Fruit fly (Drosophila melanogaster) whole organism, embryonic: ENCODE data around the gene Glyat.
"Not testable (repeated sequence)": the region's sequence is repeated elsewhere in the genome, so short reads cannot be mapped to it uniquely, and the experiment has no call there.

Experiments
- BEAF-32 ChIP-seq: fragments of 200-800 bp; sonication (Bioruptor generic); optimal IDR thresholded peaks from 3 replicates; lab custom pipeline; 2017; ENCODE audit warnings: missing biosample characterization, missing genetic modification characterization, mild to moderate bottlenecking, moderate library complexity, missing genetic modification reagents
- CG10543 ChIP-seq: fragments of 200-800 bp; sonication (Bioruptor generic); optimal IDR thresholded peaks from 3 replicates; lab custom pipeline; 2017; ENCODE audit warnings: missing biosample characterization, mild to moderate bottlenecking, missing genetic modification characterization, moderate library complexity
- CG12391 ChIP-seq: fragments of 200-800 bp; sonication (Bioruptor generic); optimal IDR thresholded peaks from 3 replicates; lab custom pipeline; 2018; ENCODE audit warnings: missing biosample characterization, mild to moderate bottlenecking, missing genetic modification characterization, moderate library complexity
- CG13775 ChIP-seq: fragments of 200-800 bp; sonication (Bioruptor generic); optimal IDR thresholded peaks from 3 replicates; lab custom pipeline; 2017; ENCODE audit warnings: missing biosample characterization, mild to moderate bottlenecking, missing genetic modification characterization
- CG14014 ChIP-seq: fragments of 200-800 bp; sonication (Bioruptor generic); IDR thresholded peaks from 2 replicates; pipeline ENCODE4 v1.3.6; 2022; ENCODE audit warnings: missing biosample characterization, missing genetic modification characterization
- CG16813 ChIP-seq: fragments of 200-800 bp; sonication (Bioruptor generic); IDR thresholded peaks from 3 replicates; pipeline ENCODE4 v1.3.6; 2022; ENCODE audit warnings: missing biosample characterization, missing genetic modification characterization; ENCODE audit not compliant: partially characterized antibody
- CG2116 ChIP-seq: fragments of 200-800 bp; sonication (Bioruptor generic); optimal IDR thresholded peaks from 3 replicates; lab custom pipeline; 2018; ENCODE audit warnings: missing biosample characterization, mild to moderate bottlenecking, missing genetic modification characterization
- CG30403 ChIP-seq: fragments of 200-800 bp; sonication (Bioruptor generic); optimal IDR thresholded peaks from 3 replicates; lab custom pipeline; 2016; ENCODE audit warnings: missing biosample characterization, missing genetic modification characterization
- CG33557 ChIP-seq: fragments of 200-800 bp; sonication (Bioruptor generic); optimal IDR thresholded peaks from 2 replicates; lab custom pipeline; 2019; ENCODE audit warnings: missing biosample characterization, mild to moderate bottlenecking, missing genetic modification characterization, moderate library complexity
- CG3407 ChIP-seq: fragments of 200-800 bp; sonication (Bioruptor generic); optimal IDR thresholded peaks from 2 replicates; lab custom pipeline; 2018; ENCODE audit warnings: missing biosample characterization, mild to moderate bottlenecking, missing genetic modification characterization
- CG3838 ChIP-seq: fragments of 200-800 bp; sonication (Bioruptor generic); optimal IDR thresholded peaks from 3 replicates; lab custom pipeline; 2016; ENCODE audit warnings: missing biosample characterization, missing genetic modification characterization
- CG4404 ChIP-seq: fragments of 200-800 bp; sonication (Bioruptor generic); IDR thresholded peaks from 2 replicates; pipeline ENCODE4 v1.3.6; 2022; ENCODE audit warnings: missing biosample characterization, missing genetic modification characterization
- CG4617 ChIP-seq: fragments of 200-800 bp; sonication (Bioruptor generic); optimal IDR thresholded peaks from 3 replicates; lab custom pipeline; 2016; ENCODE audit warnings: missing biosample characterization, missing genetic modification characterization, borderline replicate concordance
- CG6175 ChIP-seq: fragments of 200-800 bp; sonication (Bioruptor generic); IDR thresholded peaks from 3 replicates; pipeline ENCODE4 v1.3.6; 2022; ENCODE audit warnings: missing biosample characterization, missing genetic modification characterization
- CG8089 ChIP-seq: fragments of 200-800 bp; sonication (Bioruptor generic); optimal IDR thresholded peaks from 3 replicates; lab custom pipeline; 2016; ENCODE audit warnings: missing biosample characterization, missing genetic modification characterization
- CG8924 ChIP-seq: fragments of 200-800 bp; optimal IDR thresholded peaks from 3 replicates; lab custom pipeline; 2019; ENCODE audit warnings: missing biosample characterization, mild to moderate bottlenecking, missing genetic modification characterization, moderate library complexity
- CG9215 ChIP-seq: fragments of 200-800 bp; sonication (Bioruptor generic); IDR thresholded peaks from 2 replicates; pipeline ENCODE4 v1.3.6; 2022; ENCODE audit warnings: missing biosample characterization, missing genetic modification characterization
- CG9817 ChIP-seq: fragments of 200-800 bp; sonication (Bioruptor generic); optimal IDR thresholded peaks from 2 replicates; lab custom pipeline; 2018; ENCODE audit warnings: missing biosample characterization, mild to moderate bottlenecking, missing genetic modification characterization, moderate library complexity
- Dek ChIP-seq: fragments of 200-800 bp; sonication (Bioruptor generic); optimal IDR thresholded peaks from 3 replicates; lab custom pipeline; 2019; ENCODE audit warnings: missing biosample characterization, mild to moderate bottlenecking, missing genetic modification characterization, moderate library complexity
- Dp ChIP-seq: fragments of 200-800 bp; sonication (Bioruptor generic); optimal IDR thresholded peaks from 2 replicates; lab custom pipeline; 2018; ENCODE audit warnings: missing biosample characterization, mild to moderate bottlenecking, missing genetic modification characterization, moderate library complexity
- HLHmδ ChIP-seq: fragments of 200-800 bp; sonication (Bioruptor generic); optimal IDR thresholded peaks from 2 replicates; lab custom pipeline; 2018; ENCODE audit warnings: missing biosample characterization, mild to moderate bottlenecking, missing genetic modification characterization, moderate library complexity
- HmgZ ChIP-seq: fragments of 200-800 bp; sonication (Bioruptor generic); optimal IDR thresholded peaks from 2 replicates; lab custom pipeline; 2018; ENCODE audit warnings: missing biosample characterization, mild to moderate bottlenecking, missing genetic modification characterization
- Mad ChIP-seq: fragments of 200-800 bp; sonication (Bioruptor generic); optimal IDR thresholded peaks from 2 replicates; lab custom pipeline; 2016; ENCODE audit warnings: missing biosample characterization, missing genetic modification characterization
- NC2α ChIP-seq: fragments of 200-800 bp; sonication (Bioruptor generic); optimal IDR thresholded peaks from 2 replicates; lab custom pipeline; 2016; ENCODE audit warnings: missing biosample characterization, missing genetic modification characterization
- Six4 ChIP-seq: fragments of 200-800 bp; sonication (Bioruptor generic); optimal IDR thresholded peaks from 2 replicates; lab custom pipeline; 2016; ENCODE audit warnings: missing biosample characterization, missing genetic modification characterization
- Sox100B ChIP-seq: fragments of 200-800 bp; sonication (Bioruptor generic); optimal IDR thresholded peaks from 3 replicates; lab custom pipeline; 2018; ENCODE audit warnings: missing biosample characterization, mild to moderate bottlenecking, missing genetic modification characterization
- Spps ChIP-seq: fragments of 200-800 bp; sonication (Bioruptor generic); optimal IDR thresholded peaks from 2 replicates; lab custom pipeline; 2018; ENCODE audit warnings: missing biosample characterization, mild to moderate bottlenecking, missing genetic modification characterization
- ase ChIP-seq: fragments of 200-800 bp; sonication (Bioruptor generic); IDR thresholded peaks from 3 replicates; pipeline ENCODE4 v1.3.6; 2022; ENCODE audit warnings: missing biosample characterization, missing genetic modification characterization
- caup ChIP-seq: fragments of 200-800 bp; sonication (Bioruptor generic); optimal IDR thresholded peaks from 3 replicates; lab custom pipeline; 2017; ENCODE audit warnings: missing biosample characterization, mild to moderate bottlenecking, missing genetic modification characterization, moderate library complexity; ENCODE audit not compliant: severe bottlenecking
- chif ChIP-seq, 2 experiments: fragments of 200-800 bp; sonication (Bioruptor generic); optimal IDR thresholded peaks; 3 replicates each; lab custom pipeline; 2016; ENCODE audit warnings: missing biosample characterization in 2 of 2, missing genetic modification characterization in 2 of 2
- crc ChIP-seq: fragments of 200-800 bp; sonication (Bioruptor generic); optimal IDR thresholded peaks from 2 replicates; lab custom pipeline; 2016; ENCODE audit warnings: missing biosample characterization, missing genetic modification characterization
- dm ChIP-seq: fragments of 200-800 bp; sonication (Bioruptor generic); optimal IDR thresholded peaks from 3 replicates; lab custom pipeline; 2016; ENCODE audit warnings: missing biosample characterization, missing genetic modification characterization
- eyg ChIP-seq: fragments of 200-800 bp; sonication (Bioruptor generic); optimal IDR thresholded peaks from 3 replicates; lab custom pipeline; 2016; ENCODE audit warnings: missing biosample characterization, missing genetic modification characterization
- fd102C ChIP-seq: fragments of 200-800 bp; sonication (Bioruptor generic); optimal IDR thresholded peaks from 2 replicates; lab custom pipeline; 2018; ENCODE audit warnings: missing biosample characterization, mild to moderate bottlenecking, missing genetic modification characterization, moderate library complexity
- kah ChIP-seq: fragments of 200-800 bp; sonication (Bioruptor generic); optimal IDR thresholded peaks from 2 replicates; lab custom pipeline; 2018; ENCODE audit warnings: missing biosample characterization, mild to moderate bottlenecking, missing genetic modification characterization
- kay ChIP-seq: fragments of 200-800 bp; sonication (Bioruptor generic); optimal IDR thresholded peaks from 2 replicates; lab custom pipeline; 2016; ENCODE audit warnings: missing biosample characterization, missing genetic modification characterization
- ken ChIP-seq: fragments of 200-800 bp; sonication (Bioruptor generic); IDR thresholded peaks from 3 replicates; pipeline ENCODE4 v1.3.6; 2022; ENCODE audit warnings: missing biosample characterization, missing genetic modification characterization
- lilli ChIP-seq: fragments of 200-800 bp; sonication (Bioruptor generic); optimal IDR thresholded peaks from 3 replicates; lab custom pipeline; 2016; ENCODE audit warnings: missing biosample characterization, missing genetic modification characterization
- lmd ChIP-seq: fragments of 200-800 bp; sonication (Bioruptor generic); IDR thresholded peaks from 2 replicates; pipeline ENCODE4 v1.3.6; 2022; ENCODE audit warnings: missing biosample characterization, missing genetic modification characterization
- mld ChIP-seq: fragments of 200-800 bp; sonication (Bioruptor generic); IDR thresholded peaks from 3 replicates; pipeline ENCODE4 v1.3.6; 2022; ENCODE audit warnings: missing biosample characterization, missing genetic modification characterization; ENCODE audit not compliant: partially characterized antibody
- nom ChIP-seq: fragments of 200-800 bp; sonication (Bioruptor generic); optimal IDR thresholded peaks from 2 replicates; lab custom pipeline; 2017; ENCODE audit warnings: missing biosample characterization, missing genetic modification characterization, mild to moderate bottlenecking, moderate library complexity, missing genetic modification reagents
- sqz ChIP-seq: fragments of 200-800 bp; sonication (Bioruptor generic); optimal IDR thresholded peaks from 3 replicates; lab custom pipeline; 2018; ENCODE audit warnings: missing biosample characterization, mild to moderate bottlenecking, missing genetic modification characterization
- tin ChIP-seq: fragments of 200-800 bp; sonication (Bioruptor generic); optimal IDR thresholded peaks from 3 replicates; lab custom pipeline; 2016; ENCODE audit warnings: missing biosample characterization, missing genetic modification characterization
- twi ChIP-seq: fragments of 200-800 bp; optimal IDR thresholded peaks from 2 replicates; lab custom pipeline; 2019; ENCODE audit warnings: missing biosample characterization, mild to moderate bottlenecking, missing genetic modification characterization, moderate library complexity
- usp ChIP-seq: fragments of >200 bp; optimal IDR thresholded peaks from 2 replicates; lab custom pipeline; 2017; ENCODE audit warnings: missing biosample characterization, missing genetic modification characterization
- vvl ChIP-seq: fragments of 200-800 bp; sonication (Bioruptor generic); IDR thresholded peaks from 2 replicates; pipeline ENCODE4 v1.3.6; 2022; ENCODE audit warnings: missing biosample characterization, missing genetic modification characterization

The Glyat gene

DNA sequence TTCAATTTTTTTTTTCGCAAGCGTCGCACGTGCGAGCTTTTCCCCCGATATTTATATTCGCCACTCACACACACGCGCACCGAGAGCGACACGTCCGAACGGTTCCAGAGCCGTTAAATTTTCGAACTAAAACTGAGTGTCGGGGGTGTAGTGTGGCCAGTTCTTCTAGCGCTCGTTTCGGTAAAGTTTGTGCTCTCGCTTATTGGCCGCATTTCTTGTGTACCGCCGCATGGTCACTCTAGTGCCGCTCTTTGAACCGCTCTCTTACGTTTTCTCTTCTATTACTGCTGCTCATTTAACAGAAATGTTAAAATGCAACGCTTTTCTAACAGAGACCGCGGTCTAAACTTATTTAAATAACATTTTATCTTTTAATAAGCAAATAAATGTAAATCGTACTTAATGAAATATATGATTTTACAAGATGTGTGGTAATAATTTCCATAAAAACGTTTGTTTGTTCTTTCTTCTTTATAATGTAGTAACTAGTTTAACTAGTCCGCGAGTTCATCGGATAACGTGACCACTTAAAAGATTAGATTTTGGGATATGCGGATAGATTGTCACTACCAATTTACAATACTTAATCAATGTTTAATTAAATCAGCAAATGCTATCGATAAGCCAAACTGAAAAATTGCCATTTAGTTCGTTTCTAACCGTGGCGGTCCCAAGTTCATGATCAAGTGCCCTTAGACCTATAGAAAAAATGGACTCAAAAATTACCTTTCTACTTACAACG lies 26.2 kb downstream of the Glyat start, which contains the start of gene Snoo (continued):
- no peak for TF ChIP-seq usp (GFP tag; lab: Kevin White, UChicago)
- TF ChIP-seq nom: peak; percentile 6
- TF ChIP-seq Dp (GFP tag; lab: Kevin White, UChicago): peak; percentile 20
- TF ChIP-seq CG4617 (GFP tag; lab: Kevin White, UChicago): no peak

DNA sequence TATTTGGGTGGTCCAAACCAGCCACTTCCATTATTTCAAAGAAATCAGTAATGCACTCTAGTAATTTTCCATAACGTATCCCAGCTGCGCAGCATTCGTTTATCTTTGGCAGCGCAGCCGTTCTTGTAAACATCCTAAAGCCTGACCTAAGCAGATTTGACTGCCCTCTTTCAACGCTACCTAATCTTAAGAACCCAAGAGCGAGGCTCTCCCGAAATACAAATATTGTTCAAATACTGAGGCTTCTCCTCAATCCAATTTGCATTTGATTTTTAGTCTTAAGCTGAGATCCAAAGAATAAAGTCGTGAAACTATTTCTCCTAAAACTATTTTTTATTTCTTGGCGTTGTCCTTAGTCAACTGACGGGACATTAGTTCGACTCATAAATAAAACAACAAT lies 26.8 kb downstream of the Glyat start, which contains the start of gene CG7231:
TSS of gene CG7231 (plus strand) at position 301 of the 400 bp plus-strand sequence.
- not testable (repeated sequence) for TF ChIP-seq Dek (tag; lab: Kevin White, UChicago); chif (GFP tag; optimal IDR thresholded peaks at IDR 0.05; lab: Kevin White, UChicago); CG13775 (GFP tag; lab: Kevin White, UChicago)

DNA sequence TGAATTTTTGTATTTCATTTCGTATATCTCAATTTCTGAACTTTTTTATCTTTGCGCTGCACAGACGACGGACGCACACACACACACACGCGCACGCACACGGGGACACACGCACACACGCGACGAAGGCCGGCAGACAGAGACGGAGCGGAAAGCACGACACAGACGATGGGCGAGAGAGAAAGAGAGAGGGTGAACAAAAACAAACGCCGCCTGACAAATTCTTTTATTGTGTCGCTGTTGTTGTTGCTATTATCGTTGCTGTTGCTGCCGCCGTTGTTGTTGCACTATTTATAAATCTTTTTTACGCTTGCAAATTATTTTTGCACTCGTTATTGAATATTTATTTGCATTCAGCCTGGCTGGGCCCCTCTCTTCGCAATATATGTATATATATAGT lies 33.7 kb downstream of the Glyat start:
- TF ChIP-seq HmgZ (tag; lab: Kevin White, UChicago): no peak
- no peak for TF ChIP-seq fd102C (GFP tag; lab: Kevin White, UChicago)
- no peak for TF ChIP-seq dm (GFP tag; lab: Kevin White, UChicago)
- no peak for TF ChIP-seq Six4 (GFP tag; lab: Kevin White, UChicago)
- TF ChIP-seq kah (GFP tag; lab: Kevin White, UChicago): no peak
- TF ChIP-seq CG2116 (GFP tag; lab: Kevin White, UChicago): no peak
- no peak for TF ChIP-seq CG3838 (GFP tag; lab: Kevin White, UChicago)
- no peak for TF ChIP-seq Sox100B (GFP tag; lab: Kevin White, UChicago)
- TF ChIP-seq CG16813 (GFP tag; lab: Robert Waterston, UW): no peak
- no peak for TF ChIP-seq CG12391 (tag; lab: Kevin White, UChicago)
- no peak for TF ChIP-seq lilli (GFP tag; lab: Kevin White, UChicago)
- TF ChIP-seq CG9817: no peak
- no peak for TF ChIP-seq ken (GFP tag; lab: Robert Waterston, UW)
- TF ChIP-seq twi (tag; lab: Kevin White, UChicago): no peak
- no peak for TF ChIP-seq caup (GFP tag; lab: Kevin White, UChicago)
- TF ChIP-seq sqz: no peak
- no peak for TF ChIP-seq tin (GFP tag; lab: Kevin White, UChicago)
- no peak for TF ChIP-seq vvl (GFP tag; lab: Robert Waterston, UW)
- TF ChIP-seq CG4404 (GFP tag; lab: Robert Waterston, UW): no peak
- peak; percentile 10 for TF ChIP-seq CG8924
- no peak for TF ChIP-seq CG8089 (GFP tag; lab: Kevin White, UChicago)
- TF ChIP-seq Spps (tag; lab: Kevin White, UChicago): no peak
- no peak for TF ChIP-seq CG3407
- TF ChIP-seq NC2α (GFP tag; lab: Kevin White, UChicago): no peak
- TF ChIP-seq lmd: no peak
- no peak for TF ChIP-seq CG30403 (GFP tag; lab: Kevin White, UChicago)
- no peak for TF ChIP-seq HLHmδ (GFP tag; lab: Kevin White, UChicago)
- TF ChIP-seq Mad: no peak
- TF ChIP-seq CG10543 (GFP tag; lab: Kevin White, UChicago): peak; percentile 23
- TF ChIP-seq eyg (GFP tag; lab: Kevin White, UChicago): no peak
- no peak for TF ChIP-seq CG14014 (GFP tag; lab: Robert Waterston, UW)
- TF ChIP-seq BEAF-32 (GFP tag; lab: Kevin White, UChicago): no peak
- TF ChIP-seq kay: no peak
- no peak for TF ChIP-seq CG9215 (GFP tag; lab: Robert Waterston, UW)
- TF ChIP-seq mld (GFP tag; lab: Robert Waterston, UW): no peak
- no peak for TF ChIP-seq CG33557 (GFP tag; lab: Kevin White, UChicago)
- no peak for TF ChIP-seq crc (GFP tag; lab: Kevin White, UChicago)
- TF ChIP-seq ase (GFP tag; lab: Robert Waterston, UW): no peak
- no peak for TF ChIP-seq Dek (tag; lab: Kevin White, UChicago)
- no peak for TF ChIP-seq CG6175 (GFP tag; lab: Robert Waterston, UW)
